Fruit fly (Drosophila melanogaster) whole organism, wandering third instar larva: ENCODE results near the gene CG1208.

Experiments used
- Dfd ChIP-seq: fragments of >200 bp; optimal IDR thresholded peaks from 2 replicates; lab custom pipeline; 2017; ENCODE audit warnings: missing biosample characterization, missing genetic modification characterization
- Dif ChIP-seq: fragments of 200-275, 200-300 bp; sonication (Bioruptor generic); optimal IDR thresholded peaks from 2 replicates; lab custom pipeline; 2018; ENCODE audit warnings: missing biosample characterization, missing genetic modification characterization; ENCODE audit not compliant: partially characterized antibody
- GATAd ChIP-seq: sonication (Bioruptor generic); optimal IDR thresholded peaks from 2 replicates; lab custom pipeline; 2016; ENCODE audit warnings: missing biosample characterization, missing genetic modification characterization
- HLH106 ChIP-seq: fragments of 200-800 bp; optimal IDR thresholded peaks from 3 replicates; lab custom pipeline; 2019; ENCODE audit warnings: missing biosample characterization, mild to moderate bottlenecking, missing genetic modification characterization, moderate library complexity
- Hnf4 ChIP-seq: fragments of 200-800 bp; sonication (Bioruptor generic); optimal IDR thresholded peaks from 2 replicates; lab custom pipeline; 2016; ENCODE audit warnings: missing biosample characterization, mild to moderate bottlenecking, missing genetic modification characterization
- Hr78 ChIP-seq: fragments of >200 bp; optimal IDR thresholded peaks from 2 replicates; lab custom pipeline; 2017; ENCODE audit warnings: missing biosample characterization, missing genetic modification characterization
- Hr83 ChIP-seq: fragments of 200-300 bp; sonication (Bioruptor generic); optimal IDR thresholded peaks from 2 replicates; lab custom pipeline; 2016; ENCODE audit warnings: missing biosample characterization, mild to moderate bottlenecking, missing genetic modification characterization, moderate library complexity; ENCODE audit not compliant: poor library complexity, severe bottlenecking
- Jra ChIP-seq: sonication (Bioruptor generic); optimal IDR thresholded peaks from 2 replicates; lab custom pipeline; 2016; ENCODE audit warnings: missing biosample characterization, missing genetic modification characterization
- Mio ChIP-seq: sonication (Bioruptor generic); optimal IDR thresholded peaks from 2 replicates; lab custom pipeline; 2016; ENCODE audit warnings: missing biosample characterization, missing genetic modification characterization
- N ChIP-seq: fragments of >200 bp; optimal IDR thresholded peaks from 2 replicates; lab custom pipeline; 2018; ENCODE audit warnings: missing biosample characterization, missing external identifiers, missing genetic modification characterization
- OdsH ChIP-seq: fragments of 200-800 bp; sonication (Bioruptor generic); optimal IDR thresholded peaks from 2 replicates; lab custom pipeline; 2016; ENCODE audit warnings: missing biosample characterization, mild to moderate bottlenecking, missing genetic modification characterization
- Rel ChIP-seq, 2 experiments: fragments of 200-800 bp; sonication (Bioruptor generic) in 1 of 2; optimal IDR thresholded peaks; 2 replicates in 1 of 2; 3 replicates in 1 of 2; lab custom pipeline; 2016 to 2019; ENCODE audit warnings: mild to moderate bottlenecking in 2 of 2, missing biosample characterization in 2 of 2, missing genetic modification characterization in 2 of 2, moderate library complexity in 1 of 2
- Sp1 ChIP-seq: fragments of 200-800 bp; sonication (Bioruptor generic); optimal IDR thresholded peaks from 3 replicates; lab custom pipeline; 2019; ENCODE audit warnings: missing biosample characterization, mild to moderate bottlenecking, missing genetic modification characterization, moderate library complexity
- Vsx2 ChIP-seq: fragments of 200-300, 225-300 bp; sonication (Bioruptor generic); optimal IDR thresholded peaks from 2 replicates; lab custom pipeline; 2018; ENCODE audit warnings: missing biosample characterization, missing genetic modification characterization; ENCODE audit not compliant: partially characterized antibody
- br ChIP-seq: fragments of 200-800 bp; sonication (Bioruptor generic); optimal IDR thresholded peaks from 2 replicates; lab custom pipeline; 2016; ENCODE audit warnings: missing biosample characterization, missing genetic modification characterization
- brk ChIP-seq: fragments of 200-800 bp; sonication (Bioruptor generic); optimal IDR thresholded peaks from 2 replicates; lab custom pipeline; 2016; ENCODE audit warnings: missing biosample characterization, mild to moderate bottlenecking, missing genetic modification characterization
- dl ChIP-seq, 2 experiments: fragments of 175-275, 200-275 bp in 1 of 2; fragments of 200-275 bp in 1 of 2; sonication (Bioruptor generic); optimal IDR thresholded peaks; lab custom pipeline; 2018; ENCODE audit warnings: mild to moderate bottlenecking in 2 of 2, missing biosample characterization in 2 of 2, missing genetic modification characterization in 2 of 2, moderate library complexity in 2 of 2; ENCODE audit not compliant: partially characterized antibody in 2 of 2, insufficient read depth in 1 of 2
- dmrt93B ChIP-seq: fragments of 200-800 bp; sonication (Bioruptor generic); optimal IDR thresholded peaks from 2 replicates; lab custom pipeline; 2018; ENCODE audit warnings: missing biosample characterization, mild to moderate bottlenecking, missing genetic modification characterization
- dsf ChIP-seq: sonication (Bioruptor generic); optimal IDR thresholded peaks from 2 replicates; lab custom pipeline; 2016; ENCODE audit warnings: missing biosample characterization, missing genetic modification characterization, borderline replicate concordance
- ey ChIP-seq: fragments of 200-800 bp; sonication (Bioruptor generic); optimal IDR thresholded peaks from 2 replicates; lab custom pipeline; 2016; ENCODE audit warnings: missing biosample characterization, missing genetic modification characterization
- fru ChIP-seq: fragments of 200-800 bp; sonication (Bioruptor generic); optimal IDR thresholded peaks from 3 replicates; lab custom pipeline; 2016; ENCODE audit warnings: missing biosample characterization, mild to moderate bottlenecking, missing genetic modification characterization
- h ChIP-seq: fragments of 200-800 bp; sonication (Bioruptor generic); optimal IDR thresholded peaks from 3 replicates; lab custom pipeline; 2016; ENCODE audit warnings: missing biosample characterization, mild to moderate bottlenecking, missing genetic modification characterization
- lola ChIP-seq: fragments of >200 bp; optimal IDR thresholded peaks from 2 replicates; lab custom pipeline; 2017; ENCODE audit warnings: missing biosample characterization, missing genetic modification characterization
- pan ChIP-seq: fragments of >200 bp; optimal IDR thresholded peaks from 2 replicates; lab custom pipeline; 2017
- psq ChIP-seq: fragments of 200-800 bp; sonication (Bioruptor generic); optimal IDR thresholded peaks from 3 replicates; lab custom pipeline; 2017; ENCODE audit warnings: missing biosample characterization, mild to moderate bottlenecking, missing genetic modification characterization, moderate library complexity
- rgr ChIP-seq: fragments of 200-800 bp; sonication (Bioruptor generic); optimal IDR thresholded peaks from 3 replicates; lab custom pipeline; 2016; ENCODE audit warnings: missing biosample characterization, mild to moderate bottlenecking, missing genetic modification characterization
- sage ChIP-seq: fragments of 200-800 bp; sonication (Bioruptor generic); optimal IDR thresholded peaks from 2 replicates; lab custom pipeline; 2016; ENCODE audit warnings: missing biosample characterization, mild to moderate bottlenecking, missing genetic modification characterization
- tai ChIP-seq: sonication (Bioruptor generic); optimal IDR thresholded peaks from 2 replicates; lab custom pipeline; 2016; ENCODE audit warnings: missing biosample characterization, missing genetic modification characterization
- woc ChIP-seq: sonication (Bioruptor generic); optimal IDR thresholded peaks from 2 replicates; lab custom pipeline; 2016; ENCODE audit warnings: missing biosample characterization, mild to moderate bottlenecking, missing genetic modification characterization

Gene CG1208

dm6 chr3R:5833948-5834504 is 2.6 kb downstream of the CG1208 start (continued):
- TF ChIP-seq Rel (GFP tag; optimal IDR thresholded peaks at IDR 0.05; lab: Kevin White, UChicago) (peak; percentile 17), Rel (tag; optimal IDR thresholded peaks at IDR 0.05; lab: Kevin White, UChicago) (no peak), woc (GFP tag; lab: Kevin White, UChicago) (peak; percentile 51), GATAd (GFP tag; lab: Kevin White, UChicago) (peak; percentile 22), Dfd (GFP tag; lab: Kevin White, UChicago) (no peak)

- TF ChIP-seq dsf (no peak), br (no peak), psq (GFP tag; lab: Kevin White, UChicago) (no peak), HLH106 (tag; lab: Kevin White, UChicago) (no peak), OdsH (GFP tag; lab: Kevin White, UChicago) (no peak), pan (no peak), Dif (GFP tag; lab: Kevin White, UChicago) (no peak), Hr78 (GFP tag; lab: Kevin White, UChicago) (no peak), Sp1 (GFP tag; lab: Kevin White, UChicago) (no peak), Rel (GFP tag; optimal IDR thresholded peaks at IDR 0.05; lab: Kevin White, UChicago) (no peak), Rel (tag; optimal IDR thresholded peaks at IDR 0.05; lab: Kevin White, UChicago) (no peak), Jra (GFP tag; lab: Kevin White, UChicago) (no peak), lola (GFP tag; lab: Kevin White, UChicago) (no peak), dl (GFP tag; optimal IDR thresholded peaks at IDR 0.05; lab: Kevin White, UChicago; ENCODE audit: insufficient read depth in 1 of 2, partially characterized antibody in 2 of 2) (no peak)
Measured at dm6 chr3R:5836536-5836935, 5.1 kb downstream of the CG1208 start.

- no peak for TF ChIP-seq brk (GFP tag; lab: Kevin White, UChicago)
- TF ChIP-seq Dif (GFP tag; lab: Kevin White, UChicago): no peak
- peak; percentile 42 for TF ChIP-seq Hr83 (GFP tag; lab: Kevin White, UChicago)
- TF ChIP-seq woc (GFP tag; lab: Kevin White, UChicago): no peak
- TF ChIP-seq N (GFP tag; lab: Kevin White, UChicago): no peak
- TF ChIP-seq Rel (GFP tag; optimal IDR thresholded peaks at IDR 0.05; lab: Kevin White, UChicago): no peak
- peak; percentile 72 for TF ChIP-seq Rel (tag; optimal IDR thresholded peaks at IDR 0.05; lab: Kevin White, UChicago)
- TF ChIP-seq lola (GFP tag; lab: Kevin White, UChicago): no peak
Measured at dm6 chr3R:5838683-5839365, 7.4 kb downstream of the CG1208 start.

dm6 chr3R:5840870-5841269 is 9.4 kb downstream of the CG1208 start, which contains the start of gene CG1213:
Gene CG1213 (plus strand): TSS chr3R:5841170.
- no peak for TF ChIP-seq pan
- TF ChIP-seq dmrt93B (GFP tag; lab: Kevin White, UChicago): no peak
- no peak for TF ChIP-seq OdsH (GFP tag; lab: Kevin White, UChicago)
- TF ChIP-seq sage (GFP tag; lab: Kevin White, UChicago): no peak
- no peak for TF ChIP-seq rgr (GFP tag; lab: Kevin White, UChicago)
- no peak for TF ChIP-seq br
- TF ChIP-seq tai (GFP tag; lab: Kevin White, UChicago): no peak
- TF ChIP-seq Dfd (GFP tag; lab: Kevin White, UChicago): no peak
- no peak for TF ChIP-seq Hr83 (GFP tag; lab: Kevin White, UChicago)
- TF ChIP-seq N (GFP tag; lab: Kevin White, UChicago): no peak
- no peak for TF ChIP-seq Mio (GFP tag; lab: Kevin White, UChicago)
- no peak for TF ChIP-seq Hnf4 (GFP tag; lab: Kevin White, UChicago)
- TF ChIP-seq Sp1 (GFP tag; lab: Kevin White, UChicago): no peak
- no peak for TF ChIP-seq brk (GFP tag; lab: Kevin White, UChicago)
- TF ChIP-seq fru (GFP tag; lab: Kevin White, UChicago): no peak
- TF ChIP-seq Rel (GFP tag; optimal IDR thresholded peaks at IDR 0.05; lab: Kevin White, UChicago): no peak
- TF ChIP-seq Rel (tag; optimal IDR thresholded peaks at IDR 0.05; lab: Kevin White, UChicago): no peak

dm6 chr3R:5841290-5841689 is 9.9 kb downstream of the CG1208 start:
- peak; percentile 6 for TF ChIP-seq h
- TF ChIP-seq Vsx2: no peak
- no peak for TF ChIP-seq ey (GFP tag; lab: Kevin White, UChicago)
